Worm (Caenorhabditis elegans) whole organism, young adult: ENCODE data around the gene F54F7.2.

Source experiments
- B0019.2 ChIP-seq: fragments of 200-800 bp; sonication (Bioruptor generic); conservative IDR thresholded peaks from 2 replicates; pipeline ENCODE4 v1.3.6; 2022; ENCODE audit warnings: missing genetic modification reagents, missing genetic modification characterization, missing compliant biosample characterization
- F10E7.11 ChIP-seq: sonication (generic microtip); optimal IDR thresholded peaks from 2 replicates; lab custom pipeline; 2017; ENCODE audit warnings: mild to moderate bottlenecking, missing genetic modification characterization, moderate library complexity, missing compliant biosample characterization
- F22D6.2 ChIP-seq: sonication (generic microtip); optimal IDR thresholded peaks from 2 replicates; lab custom pipeline; 2016; ENCODE audit warnings: mild to moderate bottlenecking, missing genetic modification characterization, missing compliant biosample characterization
- F33H1.4 ChIP-seq: fragments of 200-800 bp; sonication (Bioruptor generic); IDR thresholded peaks from 2 replicates; pipeline ENCODE4 v1.3.6; 2022; ENCODE audit warnings: missing genetic modification reagents, missing genetic modification characterization, missing compliant biosample characterization
- F49E8.2 ChIP-seq: sonication (generic microtip); optimal IDR thresholded peaks from 3 replicates; lab custom pipeline; 2017; ENCODE audit warnings: missing genetic modification characterization, mild to moderate bottlenecking, missing compliant biosample characterization, antibody characterized with exemption, moderate library complexity; ENCODE audit not compliant: insufficient read depth
- F52B5.7 ChIP-seq: sonication (generic microtip); optimal IDR thresholded peaks from 2 replicates; lab custom pipeline; 2016; ENCODE audit warnings: mild to moderate bottlenecking, missing genetic modification characterization, missing compliant biosample characterization
- Y53F4B.3 ChIP-seq: fragments of 200-800 bp; sonication (Bioruptor generic); IDR thresholded peaks from 2 replicates; pipeline ENCODE4 v1.3.6; 2022; ENCODE audit warnings: missing genetic modification reagents, missing genetic modification characterization, missing compliant biosample characterization
- Y56A3A.18 ChIP-seq: fragments of 200-800 bp; sonication (Bioruptor generic); IDR thresholded peaks from 2 replicates; pipeline ENCODE4 v1.3.6; 2022; ENCODE audit warnings: missing genetic modification reagents, missing genetic modification characterization, missing compliant biosample characterization
- attf-3 ChIP-seq: fragments of 200-800 bp; sonication (Bioruptor generic); conservative IDR thresholded peaks from 2 replicates; pipeline ENCODE4 v1.3.6; 2022; ENCODE audit warnings: missing genetic modification reagents, missing genetic modification characterization, missing compliant biosample characterization
- ccch-3 ChIP-seq: fragments of 200-800 bp; sonication (Bioruptor generic); optimal IDR thresholded peaks from 2 replicates; lab custom pipeline; 2018; ENCODE audit warnings: mild to moderate bottlenecking, missing genetic modification characterization, missing compliant biosample characterization
- ceh-40 ChIP-seq: fragments of 200-800 bp; sonication (Bioruptor generic); IDR thresholded peaks from 2 replicates; pipeline ENCODE4 v1.3.6; 2022; ENCODE audit warnings: missing genetic modification characterization, missing compliant biosample characterization
- ceh-91 ChIP-seq: fragments of 200-800 bp; sonication (Bioruptor generic); IDR thresholded peaks from 2 replicates; pipeline ENCODE4 v1.3.6; 2022; ENCODE audit warnings: missing genetic modification reagents, missing genetic modification characterization, missing compliant biosample characterization
- dox-1 ChIP-seq: fragments of 200-800 bp; sonication (Bioruptor generic); IDR thresholded peaks from 2 replicates; pipeline ENCODE4 v1.3.6; 2022; ENCODE audit warnings: missing genetic modification reagents, missing genetic modification characterization, missing compliant biosample characterization
- ekl-4 ChIP-seq: fragments of 200-800 bp; sonication (Bioruptor generic); IDR thresholded peaks from 2 replicates; pipeline ENCODE4 v1.3.6; 2022; ENCODE audit warnings: missing genetic modification reagents, missing genetic modification characterization, missing compliant biosample characterization
- lag-1 ChIP-seq: fragments of 200-800 bp; sonication (Bioruptor generic); IDR thresholded peaks from 2 replicates; pipeline ENCODE4 v1.3.6; 2022; ENCODE audit warnings: missing genetic modification reagents, missing genetic modification characterization, missing compliant biosample characterization
- lin-54 ChIP-seq: fragments of 200-800 bp; sonication (Bioruptor generic); optimal IDR thresholded peaks from 2 replicates; lab custom pipeline; 2018; ENCODE audit warnings: mild to moderate bottlenecking, missing genetic modification characterization, missing compliant biosample characterization
- lir-1 ChIP-seq: fragments of 200-800 bp; sonication (Bioruptor generic); conservative IDR thresholded peaks from 2 replicates; pipeline ENCODE4 v1.3.6; 2022; ENCODE audit warnings: missing genetic modification reagents, missing genetic modification characterization, missing compliant biosample characterization
- lsy-27 ChIP-seq: sonication (generic microtip); optimal IDR thresholded peaks from 2 replicates; lab custom pipeline; 2017; ENCODE audit warnings: missing genetic modification characterization, mild to moderate bottlenecking, missing compliant biosample characterization, antibody characterized with exemption, missing genotype, borderline replicate concordance; ENCODE audit not compliant: insufficient read depth
- nfyb-1 ChIP-seq: fragments of 200-800 bp; sonication (Bioruptor generic); IDR thresholded peaks from 2 replicates; pipeline ENCODE4 v1.3.6; 2022; ENCODE audit warnings: missing genetic modification reagents, missing genetic modification characterization, missing compliant biosample characterization
- nhr-120 ChIP-seq: fragments of 200-800 bp; sonication (Bioruptor generic); IDR thresholded peaks from 2 replicates; pipeline ENCODE4 v1.3.6; 2022; ENCODE audit warnings: missing genetic modification characterization, missing compliant biosample characterization
- rec-8 ChIP-seq, 2 experiments: sonication (generic microtip); optimal IDR thresholded peaks; 2 replicates each; lab custom pipeline; 2016; ENCODE audit warnings: mild to moderate bottlenecking in 2 of 2, missing genetic modification characterization in 2 of 2, missing genetic modification reagents in 2 of 2, missing genotype in 2 of 2, missing biosample characterization in 1 of 2, missing compliant biosample characterization in 1 of 2, moderate library complexity in 1 of 2
- somi-1 ChIP-seq: fragments of 200-800 bp; sonication (Bioruptor generic); optimal IDR thresholded peaks from 2 replicates; lab custom pipeline; 2018; ENCODE audit warnings: mild to moderate bottlenecking, missing genetic modification characterization, missing compliant biosample characterization
- sptf-2 ChIP-seq: fragments of 200-800 bp; sonication (Bioruptor generic); optimal IDR thresholded peaks from 2 replicates; lab custom pipeline; 2018; ENCODE audit warnings: mild to moderate bottlenecking, missing genetic modification characterization, missing compliant biosample characterization
- unc-130 ChIP-seq: sonication (generic microtip); optimal IDR thresholded peaks from 2 replicates; lab custom pipeline; 2016; ENCODE audit warnings: missing genetic modification reagents, missing genetic modification characterization, missing compliant biosample characterization
- unc-62 ChIP-seq: fragments of 150-350 bp; optimal IDR thresholded peaks from 2 replicates; lab custom pipeline; 2014; ENCODE audit warnings: missing biosample characterization, missing genetic modification reagents, missing genetic modification characterization
- xnd-1 ChIP-seq: sonication (generic microtip); optimal IDR thresholded peaks from 2 replicates; lab custom pipeline; 2016; ENCODE audit warnings: missing genotype, missing genetic modification reagents, missing genetic modification characterization, missing compliant biosample characterization
- ztf-18 ChIP-seq: sonication (generic microtip); optimal IDR thresholded peaks from 2 replicates; lab custom pipeline; 2016; ENCODE audit warnings: missing genotype, mild to moderate bottlenecking, missing genetic modification characterization, missing compliant biosample characterization
- ztf-28 ChIP-seq: fragments of 200-800 bp; sonication (Bioruptor generic); IDR thresholded peaks from 2 replicates; pipeline ENCODE4 v1.3.6; 2022; ENCODE audit warnings: missing genetic modification reagents, missing genetic modification characterization, missing compliant biosample characterization

F54F7.2 gene

ce11 chrX:11882800-11883199 lies 39.3 kb downstream of the F54F7.2 start, which contains the start of the genes Y62H9A.5 and ule-5:
TSS of gene Y62H9A.5 (minus strand) at chrX:11882900.
TSS of gene ule-5 (plus strand) at chrX:11883127.
- TF ChIP-seq ceh-91 (GFP tag; lab: Robert Waterston, UW) (no peak), F10E7.11 (no peak), nhr-120 (no peak), F33H1.4 (GFP tag; lab: Robert Waterston, UW) (no peak)
- TF ChIP-seq, all 124 proteins: peak for 0

ce11 chrX:11885577-11885976 lies 42.1 kb downstream of the F54F7.2 start, which contains the start of gene Y62H9A.7:
TSS of gene Y62H9A.7 (minus strand) at chrX:11885677.
- TF ChIP-seq ekl-4 (GFP tag; lab: Robert Waterston, UW): no peak
- no peak for TF ChIP-seq rec-8 (tag; optimal IDR thresholded peaks at IDR 0.05; lab: Kevin White, UChicago)
- TF ChIP-seq sptf-2 (GFP tag; lab: Kevin White, UChicago): no peak
- no peak for TF ChIP-seq ztf-28 (GFP tag; lab: Robert Waterston, UW)
- no peak for TF ChIP-seq lir-1 (GFP tag; lab: Robert Waterston, UW)
- TF ChIP-seq nfyb-1: no peak

ce11 chrX:11892328-11892727 lies 48.9 kb downstream of the F54F7.2 start, which contains the start of gene Y62H9A.8:
TSS of gene Y62H9A.8 (minus strand) at chrX:11892428.
- no peak for TF ChIP-seq ceh-40 (GFP tag; lab: Robert Waterston, UW)
- no peak for TF ChIP-seq F22D6.2 (tag; lab: Kevin White, UChicago)
- TF ChIP-seq unc-130: no peak
- TF ChIP-seq ztf-18 (tag; lab: Kevin White, UChicago): no peak
- TF ChIP-seq ztf-28 (GFP tag; lab: Robert Waterston, UW): no peak
- TF ChIP-seq B0019.2 (GFP tag; lab: Robert Waterston, UW): no peak
- TF ChIP-seq xnd-1 (tag; lab: Kevin White, UChicago): no peak
- TF ChIP-seq somi-1 (GFP tag; lab: Kevin White, UChicago): no peak
- TF ChIP-seq lag-1 (GFP tag; lab: Robert Waterston, UW): no peak
- TF ChIP-seq Y53F4B.3 (GFP tag; lab: Robert Waterston, UW): no peak
- no peak for TF ChIP-seq F52B5.7
- no peak for TF ChIP-seq lsy-27 (tag; lab: Kevin White, UChicago)
- no peak for TF ChIP-seq dox-1 (GFP tag; lab: Robert Waterston, UW)
- TF ChIP-seq Y56A3A.18 (GFP tag; lab: Robert Waterston, UW): no peak
- no peak for TF ChIP-seq attf-3
- TF ChIP-seq ccch-3 (GFP tag; lab: Kevin White, UChicago): no peak
- TF ChIP-seq F49E8.2 (tag; lab: Kevin White, UChicago): no peak
- no peak for TF ChIP-seq unc-62 (GFP tag; lab: Kevin White, UChicago)
- TF ChIP-seq lin-54 (GFP tag; lab: Kevin White, UChicago): no peak
- TF ChIP-seq nfyb-1: no peak
- TF ChIP-seq, all 124 proteins: peak for 0
